Worm (Caenorhabditis elegans): ENCODE measurements around the gene glt-3.

DNA sequence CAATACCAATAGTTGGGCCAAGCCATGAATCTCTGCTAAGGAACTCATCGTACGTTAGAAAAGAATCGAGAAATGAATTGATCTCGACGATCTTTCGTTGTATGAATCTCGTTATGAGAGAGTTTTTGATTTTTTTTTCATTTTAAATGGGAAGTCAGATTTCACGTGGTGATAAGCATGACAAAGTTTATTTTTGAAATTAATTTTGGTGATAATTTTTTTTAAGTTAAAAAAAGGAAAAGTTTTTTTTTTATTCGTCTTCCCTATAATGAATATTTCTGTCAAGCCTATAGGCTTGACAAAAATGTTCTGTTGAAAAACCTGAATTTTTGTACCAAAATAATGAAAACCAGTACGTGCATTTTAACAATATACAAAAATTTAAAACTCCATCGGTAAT lies 5.8 kb downstream of the glt-3 start, which contains the start of gene K08F4.5:
- TF ChIP-seq snpc-4 (tag; optimal IDR thresholded peaks at IDR 0.05) (no peak), lin-39 (tag; optimal IDR thresholded peaks at IDR 0.05) (no peak), egl-27 (tag; optimal IDR thresholded peaks at IDR 0.05) (no peak), ztf-11 (tag; optimal IDR thresholded peaks at IDR 0.05) (no peak), peb-1 (tag; optimal IDR thresholded peaks at IDR 0.05) (no peak), nhr-11 (tag; optimal IDR thresholded peaks at IDR 0.05) (no peak), ceh-16 (tag; optimal IDR thresholded peaks at IDR 0.05) (no peak), ceh-82 (tag; optimal IDR thresholded peaks at IDR 0.05) (no peak), F13H6.1 (tag; optimal IDR thresholded peaks at IDR 0.05) (no peak), ZK546.5 (tag; optimal IDR thresholded peaks at IDR 0.05) (no peak), zag-1 (tag; optimal IDR thresholded peaks at IDR 0.05) (no peak)
